Worm (Caenorhabditis elegans) whole organism, late embryonic: ENCODE measurements around the gene coh-3.

Experiments
- ceh-18 ChIP-seq: sonication (generic microtip); optimal IDR thresholded peaks from 2 replicates; lab custom pipeline; 2016; ENCODE audit warnings: missing genetic modification characterization, missing compliant biosample characterization
- elt-2 ChIP-seq: sonication (generic microtip); optimal IDR thresholded peaks from 2 replicates; lab custom pipeline; 2016; ENCODE audit warnings: missing genetic modification reagents, missing genetic modification characterization, missing compliant biosample characterization
- hlh-8 ChIP-seq: sonication (generic microtip); optimal IDR thresholded peaks from 2 replicates; lab custom pipeline; 2016; ENCODE audit warnings: missing genotype, missing genetic modification characterization, missing compliant biosample characterization
- nfya-1 ChIP-seq: sonication (generic microtip); optimal IDR thresholded peaks from 2 replicates; lab custom pipeline; 2017; ENCODE audit warnings: missing genetic modification characterization, mild to moderate bottlenecking, missing compliant biosample characterization, antibody characterized with exemption, moderate library complexity
- npax-4 ChIP-seq: sonication (generic microtip); optimal IDR thresholded peaks from 2 replicates; lab custom pipeline; 2016; ENCODE audit warnings: missing genetic modification characterization, missing compliant biosample characterization
- pha-4 ChIP-seq: fragments of 150-350 bp; optimal IDR thresholded peaks from 2 replicates; lab custom pipeline; 2018; ENCODE audit warnings: missing biosample characterization, missing genetic modification reagents, missing genetic modification characterization
- pros-1 ChIP-seq: fragments of 150-350 bp; optimal IDR thresholded peaks from 2 replicates; lab custom pipeline; 2014; ENCODE audit warnings: missing biosample characterization, missing genetic modification reagents, missing genetic modification characterization
- sox-2 ChIP-seq: fragments of 200-800 bp; sonication (Bioruptor generic); IDR thresholded peaks from 2 replicates; pipeline ENCODE4 v1.3.6; 2022; ENCODE audit warnings: missing genetic modification reagents, missing genetic modification characterization, missing compliant biosample characterization
- zip-5 ChIP-seq: sonication (generic microtip); optimal IDR thresholded peaks from 2 replicates; lab custom pipeline; 2016; ENCODE audit warnings: missing genetic modification characterization, missing compliant biosample characterization

- TF ChIP-seq npax-4 (no peak), pros-1 (tag; lab: Kevin White, UChicago) (no peak), zip-5 (tag; lab: Kevin White, UChicago) (no peak), ceh-18 (no peak), nfya-1 (tag; lab: Kevin White, UChicago) (no peak), elt-2 (tag; lab: Kevin White, UChicago) (no peak), hlh-8 (tag; lab: Kevin White, UChicago) (no peak), sox-2 (no peak), pha-4 (tag; lab: Kevin White, UChicago) (no peak)
These were observed 11.1 kb downstream of the coh-3 start, which contains the start of gene srz-97 for ce11 chrV:14468196-14468874.
